Fruit fly (Drosophila melanogaster) whole organism, embryonic: ENCODE measurements around the gene CG42445.
A peak's percentile ranks its signal among the peaks of the same experiment; 100 is the strongest.

Experiments used
- Blimp-1 ChIP-seq: fragments of 200-800 bp; sonication (Bioruptor generic); optimal IDR thresholded peaks from 3 replicates; lab custom pipeline; 2018; ENCODE audit warnings: missing biosample characterization, missing genetic modification characterization, mild to moderate bottlenecking, moderate library complexity, missing genetic modification reagents
- BtbVII ChIP-seq: fragments of 200-800 bp; sonication (Bioruptor generic); optimal IDR thresholded peaks from 3 replicates; lab custom pipeline; 2017; ENCODE audit warnings: missing biosample characterization, mild to moderate bottlenecking, missing genetic modification characterization
- CG10959 ChIP-seq: fragments of 200-800 bp; sonication (Bioruptor generic); IDR thresholded peaks from 2 replicates; pipeline ENCODE4 v1.3.6; 2022; ENCODE audit warnings: missing biosample characterization, missing genetic modification characterization
- CG10979 ChIP-seq: fragments of 200-800 bp; sonication (Bioruptor generic); optimal IDR thresholded peaks from 2 replicates; lab custom pipeline; 2018; ENCODE audit warnings: missing biosample characterization, mild to moderate bottlenecking, missing genetic modification characterization, moderate library complexity
- CG11504 ChIP-seq: fragments of 200-800 bp; sonication (Bioruptor generic); optimal IDR thresholded peaks from 3 replicates; lab custom pipeline; 2019; ENCODE audit warnings: missing biosample characterization, mild to moderate bottlenecking, missing genetic modification characterization, moderate library complexity
- CG12236 ChIP-seq: fragments of 200-800 bp; sonication (Bioruptor generic); optimal IDR thresholded peaks from 2 replicates; lab custom pipeline; 2016; ENCODE audit warnings: missing biosample characterization, missing genetic modification characterization
- CG15696 ChIP-seq: fragments of 200-800 bp; sonication (Bioruptor generic); optimal IDR thresholded peaks from 2 replicates; lab custom pipeline; 2019; ENCODE audit warnings: missing biosample characterization, mild to moderate bottlenecking, missing genetic modification characterization, moderate library complexity
- CG16813 ChIP-seq: fragments of 200-800 bp; sonication (Bioruptor generic); IDR thresholded peaks from 3 replicates; pipeline ENCODE4 v1.3.6; 2022; ENCODE audit warnings: missing biosample characterization, missing genetic modification characterization; ENCODE audit not compliant: partially characterized antibody
- CG17568 ChIP-seq: fragments of 200-800 bp; sonication (Bioruptor generic); optimal IDR thresholded peaks from 2 replicates; lab custom pipeline; 2018; ENCODE audit warnings: missing biosample characterization, mild to moderate bottlenecking, missing genetic modification characterization, moderate library complexity
- CG17802 ChIP-seq: fragments of 200-800 bp; sonication (Bioruptor generic); optimal IDR thresholded peaks from 2 replicates; lab custom pipeline; 2018; ENCODE audit warnings: missing biosample characterization, mild to moderate bottlenecking, missing genetic modification characterization, moderate library complexity
- CG34422 ChIP-seq: fragments of 200-800 bp; sonication (Bioruptor generic); IDR thresholded peaks from 3 replicates; pipeline ENCODE4 v1.3.6; 2022; ENCODE audit warnings: missing biosample characterization, missing genetic modification characterization
- CG4617 ChIP-seq: fragments of 200-800 bp; sonication (Bioruptor generic); optimal IDR thresholded peaks from 3 replicates; lab custom pipeline; 2016; ENCODE audit warnings: missing biosample characterization, missing genetic modification characterization, borderline replicate concordance
- CG5180 ChIP-seq: fragments of 200-800 bp; sonication (Bioruptor generic); optimal IDR thresholded peaks from 3 replicates; lab custom pipeline; 2017; ENCODE audit warnings: missing biosample characterization, missing genetic modification characterization, mild to moderate bottlenecking, moderate library complexity, missing genetic modification reagents
- CG6254 ChIP-seq: fragments of 200-800 bp; sonication (Bioruptor generic); optimal IDR thresholded peaks from 3 replicates; lab custom pipeline; 2017; ENCODE audit warnings: mild to moderate bottlenecking, missing biosample characterization, missing genetic modification reagents, missing genetic modification characterization
- CG7357 ChIP-seq: fragments of 200-800 bp; sonication (Bioruptor generic); IDR thresholded peaks from 3 replicates; pipeline ENCODE4 v1.3.6; 2022; ENCODE audit warnings: missing biosample characterization, missing genetic modification characterization
- CG8944 ChIP-seq: fragments of 200-800 bp; sonication (Bioruptor generic); optimal IDR thresholded peaks from 3 replicates; lab custom pipeline; 2016; ENCODE audit warnings: missing biosample characterization, missing genetic modification characterization
- CHES-1-like ChIP-seq: fragments of 200-800 bp; sonication (Bioruptor generic); optimal IDR thresholded peaks from 2 replicates; lab custom pipeline; 2016; ENCODE audit warnings: missing biosample characterization, missing genetic modification characterization
- CTCF ChIP-seq: fragments of 200-800 bp; sonication (Bioruptor generic); optimal IDR thresholded peaks from 2 replicates; lab custom pipeline; 2017; ENCODE audit warnings: missing biosample characterization, mild to moderate bottlenecking, missing genetic modification characterization, moderate library complexity
- Dip3 ChIP-seq: fragments of 200-800 bp; sonication (Bioruptor generic); optimal IDR thresholded peaks from 3 replicates; lab custom pipeline; 2016; ENCODE audit warnings: missing biosample characterization, missing genetic modification characterization
- E2f1 ChIP-seq: fragments of 200-800 bp; sonication (Bioruptor generic); IDR thresholded peaks from 2 replicates; pipeline ENCODE4 v1.3.6; 2022; ENCODE audit warnings: missing biosample characterization, missing genetic modification characterization
- Jarid2 ChIP-seq: fragments of 200-800 bp; sonication (Bioruptor generic); optimal IDR thresholded peaks from 3 replicates; lab custom pipeline; 2017; ENCODE audit warnings: mild to moderate bottlenecking, missing biosample characterization, missing genetic modification reagents, missing genetic modification characterization
- Nf-YB ChIP-seq: fragments of 200-800 bp; sonication (Bioruptor generic); optimal IDR thresholded peaks from 3 replicates; lab custom pipeline; 2019; ENCODE audit warnings: missing biosample characterization, mild to moderate bottlenecking, missing genetic modification characterization, moderate library complexity
- Rfx ChIP-seq: fragments of 200-800 bp; sonication (Bioruptor generic); IDR thresholded peaks from 2 replicates; pipeline ENCODE4 v1.3.6; 2022; ENCODE audit warnings: missing biosample characterization, missing genetic modification characterization
- Six4 ChIP-seq: fragments of 200-800 bp; sonication (Bioruptor generic); optimal IDR thresholded peaks from 2 replicates; lab custom pipeline; 2016; ENCODE audit warnings: missing biosample characterization, missing genetic modification characterization
- Sox100B ChIP-seq: fragments of 200-800 bp; sonication (Bioruptor generic); optimal IDR thresholded peaks from 3 replicates; lab custom pipeline; 2018; ENCODE audit warnings: missing biosample characterization, mild to moderate bottlenecking, missing genetic modification characterization
- Xrp1 ChIP-seq: fragments of 200-800 bp; sonication (Bioruptor generic); IDR thresholded peaks from 2 replicates; pipeline ENCODE4 v1.3.6; 2022; ENCODE audit warnings: missing biosample characterization, missing genetic modification characterization
- YL-1 ChIP-seq: fragments of 200-800 bp; sonication (Bioruptor generic); optimal IDR thresholded peaks from 3 replicates; lab custom pipeline; 2017; ENCODE audit warnings: missing biosample characterization, mild to moderate bottlenecking, missing genetic modification characterization
- bcd ChIP-seq: fragments of 200-800 bp; sonication (Bioruptor generic); optimal IDR thresholded peaks from 2 replicates; lab custom pipeline; 2017; ENCODE audit warnings: missing biosample characterization, mild to moderate bottlenecking, missing genetic modification characterization
- caup ChIP-seq: fragments of 200-800 bp; sonication (Bioruptor generic); optimal IDR thresholded peaks from 3 replicates; lab custom pipeline; 2017; ENCODE audit warnings: missing biosample characterization, mild to moderate bottlenecking, missing genetic modification characterization, moderate library complexity; ENCODE audit not compliant: severe bottlenecking
- chif ChIP-seq, 2 experiments: fragments of 200-800 bp; sonication (Bioruptor generic); optimal IDR thresholded peaks; 3 replicates each; lab custom pipeline; 2016; ENCODE audit warnings: missing biosample characterization in 2 of 2, missing genetic modification characterization in 2 of 2
- crp ChIP-seq, 2 experiments: fragments of 200-800 bp; sonication (Bioruptor generic); optimal IDR thresholded peaks; 2 replicates in 1 of 2; 3 replicates in 1 of 2; lab custom pipeline; 2017; ENCODE audit warnings: missing biosample characterization in 2 of 2, missing genetic modification characterization in 2 of 2, mild to moderate bottlenecking in 1 of 2, moderate library complexity in 1 of 2
- dimm ChIP-seq: fragments of 200-800 bp; sonication (Bioruptor generic); IDR thresholded peaks from 2 replicates; pipeline ENCODE4 v1.3.6; 2022; ENCODE audit warnings: missing biosample characterization, missing genetic modification characterization
- exex ChIP-seq: fragments of 200-800 bp; sonication (Bioruptor generic); optimal IDR thresholded peaks from 4 replicates; lab custom pipeline; 2018; ENCODE audit warnings: missing biosample characterization, mild to moderate bottlenecking, missing genetic modification characterization, moderate library complexity
- gcm2 ChIP-seq: fragments of 200-800 bp; sonication (Bioruptor generic); optimal IDR thresholded peaks from 2 replicates; lab custom pipeline; 2016; ENCODE audit warnings: missing biosample characterization, missing genetic modification characterization
- ham ChIP-seq: fragments of 200-800 bp; sonication (Bioruptor generic); IDR thresholded peaks from 2 replicates; pipeline ENCODE4 v1.3.6; 2022; ENCODE audit warnings: missing biosample characterization, missing genetic modification characterization
- her ChIP-seq: fragments of 200-800 bp; sonication (Bioruptor generic); optimal IDR thresholded peaks from 2 replicates; lab custom pipeline; 2016; ENCODE audit warnings: missing biosample characterization, missing genetic modification characterization
- hkb ChIP-seq, 2 experiments: fragments of 200-800 bp in 1 of 2; fragments of >200 bp in 1 of 2; sonication (Bioruptor generic) in 1 of 2; IDR thresholded peaks in 1 of 2; optimal IDR thresholded peaks in 1 of 2; 2 replicates each; pipeline versions ENCODE4 v1.3.6 to Lab custom; 2017 to 2022; ENCODE audit warnings: missing biosample characterization in 1 of 2, missing genetic modification characterization in 1 of 2
- insv ChIP-seq, 2 experiments: fragments of 200-800 bp; sonication (Bioruptor generic); optimal IDR thresholded peaks; 3 replicates each; lab custom pipeline; 2016 to 2018; ENCODE audit warnings: missing biosample characterization in 2 of 2, missing genetic modification characterization in 2 of 2
- lab ChIP-seq: fragments of 200-800 bp; sonication (Bioruptor generic); optimal IDR thresholded peaks from 3 replicates; lab custom pipeline; 2017; ENCODE audit warnings: missing biosample characterization, missing genetic modification characterization, mild to moderate bottlenecking, moderate library complexity, missing genetic modification reagents
- lilli ChIP-seq: fragments of 200-800 bp; sonication (Bioruptor generic); optimal IDR thresholded peaks from 3 replicates; lab custom pipeline; 2016; ENCODE audit warnings: missing biosample characterization, missing genetic modification characterization
- luna ChIP-seq: fragments of 200-800 bp; sonication (Bioruptor generic); optimal IDR thresholded peaks from 2 replicates; lab custom pipeline; 2016; ENCODE audit warnings: missing biosample characterization, missing genetic modification characterization
- nmo ChIP-seq: fragments of 200-800 bp; sonication (Bioruptor generic); optimal IDR thresholded peaks from 2 replicates; lab custom pipeline; 2018; ENCODE audit warnings: missing biosample characterization, mild to moderate bottlenecking, missing genetic modification characterization, moderate library complexity
- pan ChIP-seq, 4 experiments: fragments of >200 bp in 3 of 4; fragments of 200-800 bp in 1 of 4; sonication (Bioruptor generic) in 1 of 4; optimal IDR thresholded peaks in 3 of 4; IDR thresholded peaks in 1 of 4; 2 replicates each; pipeline versions ENCODE4 v1.3.6 to Lab custom; 2017 to 2022; ENCODE audit warnings: missing biosample characterization in 2 of 4, missing genetic modification characterization in 2 of 4, mixed read lengths in 1 of 4
- pho ChIP-seq: fragments of 200-800 bp; sonication (Bioruptor generic); optimal IDR thresholded peaks from 2 replicates; lab custom pipeline; 2016; ENCODE audit warnings: missing biosample characterization, missing genetic modification characterization
- pum ChIP-seq: fragments of 200-800 bp; sonication (Bioruptor generic); optimal IDR thresholded peaks from 2 replicates; lab custom pipeline; 2016; ENCODE audit warnings: missing biosample characterization, missing genetic modification characterization
- sens ChIP-seq: fragments of 200-800 bp; sonication (Bioruptor generic); peaks from one replicate; lab custom pipeline; 2016; ENCODE audit warnings: missing biosample characterization, missing genetic modification characterization
- stc ChIP-seq: fragments of 200-800 bp; sonication (Bioruptor generic); IDR thresholded peaks from 2 replicates; pipeline ENCODE4 v1.3.6; 2022; ENCODE audit warnings: missing biosample characterization, missing genetic modification characterization
- unpg ChIP-seq: fragments of 200-800 bp; sonication (Bioruptor generic); optimal IDR thresholded peaks from 3 replicates; lab custom pipeline; 2018; ENCODE audit warnings: missing biosample characterization, mild to moderate bottlenecking, missing genetic modification characterization, moderate library complexity
- z ChIP-seq: fragments of 200-800 bp; sonication (Bioruptor generic); IDR thresholded peaks from 3 replicates; pipeline ENCODE4 v1.3.6; 2022; ENCODE audit warnings: missing biosample characterization, missing genetic modification characterization

CG42445 gene

DNA sequence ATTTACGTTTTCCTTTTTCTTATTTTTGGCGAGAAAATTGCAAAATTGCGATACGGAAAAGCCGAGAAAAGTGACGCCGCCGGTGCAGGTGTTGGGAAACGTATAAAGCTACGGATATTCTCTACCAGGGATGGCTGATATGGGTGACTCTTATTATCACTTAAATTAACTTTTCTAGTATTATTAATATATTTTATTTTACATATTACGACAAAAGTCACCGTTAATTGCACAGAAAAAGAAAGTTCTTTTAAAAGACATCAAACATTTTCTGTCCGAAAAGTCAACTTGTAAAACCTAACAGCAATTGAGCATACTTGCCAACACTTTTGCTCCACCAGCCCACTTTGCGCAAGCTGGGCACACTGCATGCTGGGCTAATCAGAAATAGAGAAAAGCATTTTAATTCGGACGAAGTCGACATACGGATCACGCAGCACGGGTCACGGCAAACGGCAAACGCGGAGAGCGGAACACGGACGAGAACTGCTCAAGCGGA, 30.9 kb downstream of the CG42445 start, which contains the start of the genes Cds and Uba2 (continued):
- TF ChIP-seq CG16813 (GFP tag; lab: Robert Waterston, UW) (peak; percentile 39; the same call in 1 of the 3 replicates), lab (GFP tag; lab: Kevin White, UChicago) (peak; percentile 97), CG17802 (tag; lab: Kevin White, UChicago) (peak; percentile 51), caup (peak; percentile 95), gcm2 (GFP tag; lab: Kevin White, UChicago) (peak; percentile 50), pum (GFP tag; lab: Kevin White, UChicago) (peak; percentile 75), Dip3 (GFP tag; lab: Kevin White, UChicago) (peak; percentile 73), dimm (GFP tag; lab: Robert Waterston, UW) (peak; percentile 63), Rfx (GFP tag; lab: Robert Waterston, UW) (peak; percentile 96), z (GFP tag; lab: Robert Waterston, UW) (0 out of 3 replicates have a peak, but pooled peaks have one; percentile 24), pho (GFP tag; lab: Kevin White, UChicago) (peak; percentile 80), crp (GFP tag; optimal IDR thresholded peaks at IDR 0.05; lab: Kevin White, UChicago) (peak in 1 of 2 experiments; percentile 63), CTCF (GFP tag; lab: Kevin White, UChicago) (peak; percentile 30), Jarid2 (GFP tag; lab: Kevin White, UChicago) (no peak), pan (optimal IDR thresholded peaks at IDR 0.05; lab: Kevin White, UChicago) (no peak), pan (GFP tag; optimal IDR thresholded peaks at IDR 0.05 in 1 of 2, IDR thresholded peaks at IDR 0.05 in 1 of 2) (peak in 1 of 2 experiments; percentile 91), BtbVII (peak; percentile 94), CG4617 (peak; percentile 88), CG10979 (tag; lab: Kevin White, UChicago) (peak; percentile 84), her (GFP tag; lab: Kevin White, UChicago) (peak; percentile 63), CHES-1-like (peak; percentile 74), insv (GFP tag; optimal IDR thresholded peaks at IDR 0.05; lab: Kevin White, UChicago) (peak in 1 of 2 experiments; percentile 93), ham (peak; percentile 77), CG15696 (tag; lab: Kevin White, UChicago) (peak; percentile 93), hkb (optimal IDR thresholded peaks at IDR 0.05; lab: Kevin White, UChicago) (peak; percentile 39), hkb (GFP tag; IDR thresholded peaks at IDR 0.05; lab: Robert Waterston, UW) (peak; percentile 91), CG6254 (GFP tag; lab: Kevin White, UChicago) (peak; percentile 80), E2f1 (peak; percentile 88), Sox100B (GFP tag; lab: Kevin White, UChicago) (peak; percentile 90), CG5180 (GFP tag; lab: Kevin White, UChicago) (no peak), nmo (peak; percentile 94), CG12236 (peak; percentile 5), CG8944 (GFP tag; lab: Kevin White, UChicago) (peak; percentile 69), CG10959 (peak; percentile 77), YL-1 (GFP tag; lab: Kevin White, UChicago) (peak; percentile 95), chif (GFP tag; optimal IDR thresholded peaks at IDR 0.05; lab: Kevin White, UChicago) (peak; percentile 47 to 67), Six4 (peak; percentile 87), CG17568 (GFP tag; lab: Kevin White, UChicago) (no peak), CG7357 (GFP tag; lab: Robert Waterston, UW) (peak; percentile 76), luna (peak; percentile 63), bcd (peak; percentile 94), exex (tag; lab: Kevin White, UChicago) (peak; percentile 81), CG11504 (tag; lab: Kevin White, UChicago) (no peak), unpg (GFP tag; lab: Kevin White, UChicago) (peak; percentile 93), Blimp-1 (GFP tag; lab: Kevin White, UChicago) (peak; percentile 87), sens (GFP tag; lab: Kevin White, UChicago) (peak; percentile 96), Xrp1 (peak; percentile 90), CG34422 (peak; percentile 94), lilli (GFP tag; lab: Kevin White, UChicago) (peak; percentile 94), stc (GFP tag; lab: Robert Waterston, UW) (peak; percentile 87), Nf-YB (GFP tag; lab: Kevin White, UChicago) (peak; percentile 73)
